Fruit fly (Drosophila melanogaster) whole organism, embryonic: ENCODE results near the gene CG12784.
A peak's percentile ranks its signal among the peaks of the same experiment; 100 is the strongest.

Experiments used
- Ada2b ChIP-seq: fragments of 200-800 bp; sonication (Bioruptor generic); IDR thresholded peaks from 2 replicates; pipeline ENCODE4 v1.3.6; 2022; ENCODE audit warnings: missing biosample characterization, missing genetic modification characterization
- BEAF-32 ChIP-seq: fragments of 200-800 bp; sonication (Bioruptor generic); optimal IDR thresholded peaks from 3 replicates; lab custom pipeline; 2017; ENCODE audit warnings: missing biosample characterization, missing genetic modification characterization, mild to moderate bottlenecking, moderate library complexity, missing genetic modification reagents
- CG11247 ChIP-seq: fragments of 200-800 bp; sonication (Bioruptor generic); IDR thresholded peaks from 2 replicates; pipeline ENCODE4 v1.3.6; 2022; ENCODE audit warnings: missing biosample characterization, missing genetic modification characterization
- CG11723 ChIP-seq: fragments of 200-800 bp; sonication (Bioruptor generic); optimal IDR thresholded peaks from 2 replicates; lab custom pipeline; 2017; ENCODE audit warnings: missing biosample characterization, mild to moderate bottlenecking, missing genetic modification characterization
- CG12071 ChIP-seq: fragments of 200-800 bp; sonication (Bioruptor generic); optimal IDR thresholded peaks from 3 replicates; lab custom pipeline; 2018; ENCODE audit warnings: missing biosample characterization, mild to moderate bottlenecking, missing genetic modification characterization
- CG14441 ChIP-seq: fragments of 200-800 bp; sonication (Bioruptor generic); IDR thresholded peaks from 2 replicates; pipeline ENCODE4 v1.3.6; 2022; ENCODE audit warnings: missing biosample characterization, missing genetic modification characterization
- CG1603 ChIP-seq: fragments of 200-800 bp; sonication (Bioruptor generic); optimal IDR thresholded peaks from 2 replicates; lab custom pipeline; 2019; ENCODE audit warnings: missing biosample characterization, mild to moderate bottlenecking, missing genetic modification characterization, moderate library complexity
- CG17328 ChIP-seq: fragments of 200-800 bp; sonication (Bioruptor generic); IDR thresholded peaks from 2 replicates; pipeline ENCODE4 v1.3.6; 2022; ENCODE audit warnings: missing biosample characterization, missing genetic modification characterization
- CG17361 ChIP-seq: fragments of 200-800 bp; sonication (Bioruptor generic); IDR thresholded peaks from 3 replicates; pipeline ENCODE4 v1.3.6; 2022; ENCODE audit warnings: missing biosample characterization, missing genetic modification characterization
- CG17829 ChIP-seq: fragments of 200-800 bp; optimal IDR thresholded peaks from 2 replicates; lab custom pipeline; 2019; ENCODE audit warnings: missing biosample characterization, mild to moderate bottlenecking, missing genetic modification characterization, moderate library complexity
- CG30431 ChIP-seq: fragments of 200-800 bp; sonication (Bioruptor generic); optimal IDR thresholded peaks from 2 replicates; lab custom pipeline; 2017; ENCODE audit warnings: missing biosample characterization, missing genetic modification characterization
- CG3847 ChIP-seq: fragments of 200-800 bp; sonication (Bioruptor generic); IDR thresholded peaks from 2 replicates; pipeline ENCODE4 v1.3.6; 2022; ENCODE audit warnings: missing biosample characterization, missing genetic modification characterization
- CG4617 ChIP-seq: fragments of 200-800 bp; sonication (Bioruptor generic); optimal IDR thresholded peaks from 3 replicates; lab custom pipeline; 2016; ENCODE audit warnings: missing biosample characterization, missing genetic modification characterization, borderline replicate concordance
- CG4820 ChIP-seq: fragments of 200-800 bp; sonication (Bioruptor generic); optimal IDR thresholded peaks from 3 replicates; lab custom pipeline; 2016; ENCODE audit warnings: missing biosample characterization, missing genetic modification characterization
- CG5180 ChIP-seq: fragments of 200-800 bp; sonication (Bioruptor generic); optimal IDR thresholded peaks from 3 replicates; lab custom pipeline; 2017; ENCODE audit warnings: missing biosample characterization, missing genetic modification characterization, mild to moderate bottlenecking, moderate library complexity, missing genetic modification reagents
- CG8924 ChIP-seq: fragments of 200-800 bp; optimal IDR thresholded peaks from 3 replicates; lab custom pipeline; 2019; ENCODE audit warnings: missing biosample characterization, mild to moderate bottlenecking, missing genetic modification characterization, moderate library complexity
- CG9609 ChIP-seq: fragments of 200-800 bp; sonication (Bioruptor generic); optimal IDR thresholded peaks from 3 replicates; lab custom pipeline; 2016; ENCODE audit warnings: missing biosample characterization, missing genetic modification characterization
- E2f2 ChIP-seq: fragments of 200-800 bp; sonication (Bioruptor generic); IDR thresholded peaks from 2 replicates; pipeline ENCODE4 v1.3.6; 2022; ENCODE audit warnings: missing biosample characterization, missing genetic modification characterization
- Fer3 ChIP-seq: fragments of 200-800 bp; sonication (Bioruptor generic); optimal IDR thresholded peaks from 2 replicates; lab custom pipeline; 2018; ENCODE audit warnings: missing biosample characterization, mild to moderate bottlenecking, missing genetic modification characterization, moderate library complexity
- Gsc ChIP-seq: fragments of 200-800 bp; sonication (Bioruptor generic); IDR thresholded peaks from 2 replicates; pipeline ENCODE4 v1.3.6; 2022; ENCODE audit warnings: missing biosample characterization, missing genetic modification characterization
- Hmr ChIP-seq: fragments of 200-800 bp; sonication (Bioruptor generic); optimal IDR thresholded peaks from 3 replicates; lab custom pipeline; 2017; ENCODE audit warnings: mild to moderate bottlenecking, missing biosample characterization, missing genetic modification reagents, missing genetic modification characterization
- Hsf ChIP-seq: fragments of 200-800 bp; sonication (Bioruptor generic); optimal IDR thresholded peaks from 3 replicates; lab custom pipeline; 2016; ENCODE audit warnings: missing biosample characterization, missing genetic modification characterization
- MBD-R2 ChIP-seq: fragments of 200-800 bp; sonication (Bioruptor generic); IDR thresholded peaks from 2 replicates; pipeline ENCODE4 v1.3.6; 2022; ENCODE audit warnings: missing biosample characterization, missing genetic modification characterization
- MESR4 ChIP-seq: fragments of 200-800 bp; sonication (Bioruptor generic); optimal IDR thresholded peaks from 2 replicates; lab custom pipeline; 2018; ENCODE audit warnings: missing biosample characterization, mild to moderate bottlenecking, missing genetic modification characterization, moderate library complexity
- NC2β ChIP-seq: fragments of 200-800 bp; sonication (Bioruptor generic); optimal IDR thresholded peaks from 2 replicates; lab custom pipeline; 2016; ENCODE audit warnings: missing biosample characterization, missing genetic modification characterization
- Oli ChIP-seq: fragments of 200-800 bp; sonication (Bioruptor generic); optimal IDR thresholded peaks from 2 replicates; lab custom pipeline; 2018; ENCODE audit warnings: missing biosample characterization, mild to moderate bottlenecking, missing genetic modification characterization, moderate library complexity
- Rfx ChIP-seq: fragments of 200-800 bp; sonication (Bioruptor generic); IDR thresholded peaks from 2 replicates; pipeline ENCODE4 v1.3.6; 2022; ENCODE audit warnings: missing biosample characterization, missing genetic modification characterization
- ab ChIP-seq: fragments of 200-800 bp; sonication (Bioruptor generic); optimal IDR thresholded peaks from 2 replicates; lab custom pipeline; 2016; ENCODE audit warnings: missing biosample characterization, missing genetic modification characterization
- amos ChIP-seq: fragments of 200-800 bp; sonication (Bioruptor generic); IDR thresholded peaks from 2 replicates; pipeline ENCODE4 v1.3.6; 2022; ENCODE audit warnings: missing biosample characterization, missing genetic modification characterization; ENCODE audit not compliant: partially characterized antibody
- bab2 ChIP-seq: fragments of 200-800 bp; sonication (Bioruptor generic); optimal IDR thresholded peaks from 2 replicates; lab custom pipeline; 2016; ENCODE audit warnings: missing biosample characterization, missing genetic modification characterization
- bcd ChIP-seq: fragments of 200-800 bp; sonication (Bioruptor generic); optimal IDR thresholded peaks from 2 replicates; lab custom pipeline; 2017; ENCODE audit warnings: missing biosample characterization, mild to moderate bottlenecking, missing genetic modification characterization
- caup ChIP-seq: fragments of 200-800 bp; sonication (Bioruptor generic); optimal IDR thresholded peaks from 3 replicates; lab custom pipeline; 2017; ENCODE audit warnings: missing biosample characterization, mild to moderate bottlenecking, missing genetic modification characterization, moderate library complexity; ENCODE audit not compliant: severe bottlenecking
- ci ChIP-seq: fragments of 200-800 bp; sonication (Bioruptor generic); IDR thresholded peaks from 3 replicates; pipeline ENCODE4 v1.3.6; 2022; ENCODE audit warnings: missing biosample characterization, missing genetic modification characterization
- crc ChIP-seq: fragments of 200-800 bp; sonication (Bioruptor generic); optimal IDR thresholded peaks from 2 replicates; lab custom pipeline; 2016; ENCODE audit warnings: missing biosample characterization, missing genetic modification characterization
- crp ChIP-seq, 2 experiments: fragments of 200-800 bp; sonication (Bioruptor generic); optimal IDR thresholded peaks; 2 replicates in 1 of 2; 3 replicates in 1 of 2; lab custom pipeline; 2017; ENCODE audit warnings: missing biosample characterization in 2 of 2, missing genetic modification characterization in 2 of 2, mild to moderate bottlenecking in 1 of 2, moderate library complexity in 1 of 2
- cwo ChIP-seq: fragments of 200-800 bp; sonication (Bioruptor generic); optimal IDR thresholded peaks from 3 replicates; lab custom pipeline; 2017; ENCODE audit warnings: missing biosample characterization, missing genetic modification characterization, mild to moderate bottlenecking, moderate library complexity, missing genetic modification reagents
- gro ChIP-seq: fragments of 200-800 bp; sonication (Bioruptor generic); optimal IDR thresholded peaks from 2 replicates; lab custom pipeline; 2016; ENCODE audit warnings: missing biosample characterization, missing genetic modification characterization
- kay ChIP-seq: fragments of 200-800 bp; sonication (Bioruptor generic); optimal IDR thresholded peaks from 2 replicates; lab custom pipeline; 2016; ENCODE audit warnings: missing biosample characterization, missing genetic modification characterization
- knrl ChIP-seq: fragments of 200-800 bp; sonication (Bioruptor generic); IDR thresholded peaks from 3 replicates; pipeline ENCODE4 v1.3.6; 2022; ENCODE audit warnings: missing biosample characterization, missing genetic modification characterization; ENCODE audit not compliant: partially characterized antibody
- lmd ChIP-seq: fragments of 200-800 bp; sonication (Bioruptor generic); IDR thresholded peaks from 2 replicates; pipeline ENCODE4 v1.3.6; 2022; ENCODE audit warnings: missing biosample characterization, missing genetic modification characterization
- oc ChIP-seq: fragments of 200-800 bp; sonication (Bioruptor generic); optimal IDR thresholded peaks from 2 replicates; lab custom pipeline; 2018; ENCODE audit warnings: missing biosample characterization, mild to moderate bottlenecking, missing genetic modification characterization, moderate library complexity
- pita ChIP-seq: fragments of 200-800 bp; sonication (Bioruptor generic); optimal IDR thresholded peaks from 2 replicates; lab custom pipeline; 2017; ENCODE audit warnings: missing biosample characterization, mild to moderate bottlenecking, missing genetic modification characterization
- prd ChIP-seq, 3 experiments: fragments of >200 bp in 2 of 3; fragments of 200-800 bp in 1 of 3; sonication (Bioruptor generic) in 1 of 3; optimal IDR thresholded peaks in 2 of 3; IDR thresholded peaks in 1 of 3; 2 replicates in 2 of 3; 3 replicates in 1 of 3; pipeline versions ENCODE4 v1.3.6 to Lab custom; 2017 to 2022; ENCODE audit warnings: missing biosample characterization in 1 of 3, missing genetic modification characterization in 1 of 3
- pzg ChIP-seq: fragments of 200-800 bp; sonication (Bioruptor generic); optimal IDR thresholded peaks from 3 replicates; lab custom pipeline; 2018; ENCODE audit warnings: missing biosample characterization, mild to moderate bottlenecking, missing genetic modification characterization, moderate library complexity
- sim ChIP-seq: fragments of 200-800 bp; sonication (Bioruptor generic); IDR thresholded peaks from 2 replicates; pipeline ENCODE4 v1.3.6; 2022; ENCODE audit warnings: missing biosample characterization, missing genetic modification characterization
- sr ChIP-seq: fragments of 200-800 bp; sonication (Bioruptor generic); IDR thresholded peaks from 3 replicates; pipeline ENCODE4 v1.3.6; 2022; ENCODE audit warnings: missing biosample characterization, missing genetic modification characterization
- stwl ChIP-seq: fragments of 200-800 bp; sonication (Bioruptor generic); optimal IDR thresholded peaks from 3 replicates; lab custom pipeline; 2018; ENCODE audit warnings: missing biosample characterization, mild to moderate bottlenecking, missing genetic modification characterization, moderate library complexity
- trem ChIP-seq: fragments of 200-800 bp; optimal IDR thresholded peaks from 3 replicates; lab custom pipeline; 2019; ENCODE audit warnings: missing biosample characterization, mild to moderate bottlenecking, missing genetic modification characterization, moderate library complexity
- wdn ChIP-seq: fragments of 200-800 bp; sonication (Bioruptor generic); IDR thresholded peaks from 2 replicates; pipeline ENCODE4 v1.3.6; 2022; ENCODE audit warnings: missing biosample characterization, missing genetic modification characterization
- zen ChIP-seq: fragments of 200-800 bp; sonication (Bioruptor generic); optimal IDR thresholded peaks from 3 replicates; lab custom pipeline; 2018; ENCODE audit warnings: missing biosample characterization, mild to moderate bottlenecking, missing genetic modification characterization, moderate library complexity

Gene CG12784

dm6 chr3R:15784298-15784697 lies 21.4 kb downstream of the CG12784 start (continued):
- TF ChIP-seq prd (optimal IDR thresholded peaks at IDR 0.05; lab: Kevin White, UChicago) (no peak), prd (GFP tag; IDR thresholded peaks at IDR 0.05; lab: Robert Waterston, UW) (0 out of 3 replicates have a peak, but pooled peaks have one; percentile 26), pita (no peak), Fer3 (tag; lab: Kevin White, UChicago) (peak; percentile 1), gro (GFP tag; lab: Kevin White, UChicago) (no peak), bcd (GFP tag; lab: Kevin White, UChicago) (no peak), CG30431 (GFP tag; lab: Kevin White, UChicago) (no peak), Hmr (GFP tag; lab: Kevin White, UChicago) (peak; percentile 14), CG4820 (no peak), Hsf (GFP tag; lab: Kevin White, UChicago) (peak; percentile 20), CG17328 (GFP tag; lab: Robert Waterston, UW) (0 out of 2 replicates have a peak, but pooled peaks have one; percentile 21), ab (GFP tag; lab: Kevin White, UChicago) (no peak), sim (GFP tag; lab: Robert Waterston, UW) (no peak), CG8924 (no peak), bab2 (GFP tag; lab: Kevin White, UChicago) (peak; percentile 0), CG14441 (GFP tag; lab: Robert Waterston, UW) (peak; percentile 32; the same call in 1 of the 2 replicates), Oli (tag; lab: Kevin White, UChicago) (peak; percentile 9), Rfx (GFP tag; lab: Robert Waterston, UW) (0 out of 2 replicates have a peak, but pooled peaks have one; percentile 31), lmd (GFP tag; lab: Robert Waterston, UW) (0 out of 2 replicates have a peak, but pooled peaks have one; percentile 9), caup (GFP tag; lab: Kevin White, UChicago) (no peak), sr (GFP tag; lab: Robert Waterston, UW) (no peak), CG17361 (no peak), CG3847 (GFP tag; lab: Robert Waterston, UW) (0 out of 2 replicates have a peak, but pooled peaks have one; percentile 16)
- TF ChIP-seq, all 482 proteins: peak for 23

- TF ChIP-seq trem = peak; percentile 99
- TF ChIP-seq crc (GFP tag; lab: Kevin White, UChicago) = no peak
- no peak for TF ChIP-seq CG11723
- no peak for TF ChIP-seq CG9609
- TF ChIP-seq CG12071 (GFP tag; lab: Kevin White, UChicago) = no peak
- peak; percentile 18 for TF ChIP-seq CG1603 (tag; lab: Kevin White, UChicago)
- TF ChIP-seq CG4617 = peak; percentile 19
- TF ChIP-seq zen (tag; lab: Kevin White, UChicago) = no peak
- TF ChIP-seq knrl = no peak
- TF ChIP-seq BEAF-32 (GFP tag; lab: Kevin White, UChicago) = peak; percentile 8
- TF ChIP-seq kay (GFP tag; lab: Kevin White, UChicago) = no peak
- peak; percentile 43 for TF ChIP-seq pzg
- no peak for TF ChIP-seq cwo (GFP tag; lab: Kevin White, UChicago)
- TF ChIP-seq NC2β (GFP tag; lab: Kevin White, UChicago) = no peak
- TF ChIP-seq wdn (GFP tag; lab: Robert Waterston, UW) = no peak
- TF ChIP-seq Gsc (GFP tag; lab: Robert Waterston, UW) = no peak
- TF ChIP-seq E2f2 (GFP tag; lab: Robert Waterston, UW) = peak; percentile 96
- peak; percentile 61 to 92 for TF ChIP-seq crp (GFP tag; optimal IDR thresholded peaks at IDR 0.05; lab: Kevin White, UChicago)
- TF ChIP-seq Ada2b (GFP tag; lab: Robert Waterston, UW) = no peak
- no peak for TF ChIP-seq ci
- no peak for TF ChIP-seq CG17829 (tag; lab: Kevin White, UChicago)
- TF ChIP-seq stwl (tag; lab: Kevin White, UChicago) = peak; percentile 43
- TF ChIP-seq oc (tag; lab: Kevin White, UChicago) = no peak
- peak; percentile 87 for TF ChIP-seq MBD-R2 (GFP tag; lab: Robert Waterston, UW)
- TF ChIP-seq CG5180 (GFP tag; lab: Kevin White, UChicago) = no peak
- peak; percentile 57 for TF ChIP-seq MESR4 (GFP tag; lab: Kevin White, UChicago)
- no peak for TF ChIP-seq CG11247
- TF ChIP-seq amos = peak; percentile 9; the same call in 1 of the 2 replicates
Measured at dm6 chr3R:15786538-15786937, 23.6 kb downstream of the CG12784 start, which contains the start of gene CG9590. CG9590 (plus strand) TSS chr3R:15786703.
